Fruit fly (Drosophila melanogaster) whole organism, embryonic: ENCODE results near the gene Spase25.

Experiments used
- CG10147 ChIP-seq: fragments of 200-800 bp; sonication (Bioruptor generic); optimal IDR thresholded peaks from 2 replicates; lab custom pipeline; 2019; ENCODE audit warnings: missing biosample characterization, mild to moderate bottlenecking, missing genetic modification characterization, moderate library complexity
- CG12071 ChIP-seq: fragments of 200-800 bp; sonication (Bioruptor generic); optimal IDR thresholded peaks from 3 replicates; lab custom pipeline; 2018; ENCODE audit warnings: missing biosample characterization, mild to moderate bottlenecking, missing genetic modification characterization
- CG13287 ChIP-seq: fragments of 200-800 bp; sonication (Bioruptor generic); IDR thresholded peaks from 2 replicates; pipeline ENCODE4 v1.3.6; 2022; ENCODE audit warnings: missing biosample characterization, missing genetic modification characterization; ENCODE audit not compliant: partially characterized antibody
- CG1529 ChIP-seq: fragments of 200-800 bp; sonication (Bioruptor generic); optimal IDR thresholded peaks from 3 replicates; lab custom pipeline; 2018; ENCODE audit warnings: missing biosample characterization, missing genetic modification characterization
- CG1603 ChIP-seq: fragments of 200-800 bp; sonication (Bioruptor generic); optimal IDR thresholded peaks from 2 replicates; lab custom pipeline; 2019; ENCODE audit warnings: missing biosample characterization, mild to moderate bottlenecking, missing genetic modification characterization, moderate library complexity
- CG17186 ChIP-seq: fragments of 200-800 bp; sonication (Bioruptor generic); optimal IDR thresholded peaks from 3 replicates; lab custom pipeline; 2017; ENCODE audit warnings: missing biosample characterization, missing genetic modification reagents, missing genetic modification characterization
- CG17361 ChIP-seq: fragments of 200-800 bp; sonication (Bioruptor generic); IDR thresholded peaks from 3 replicates; pipeline ENCODE4 v1.3.6; 2022; ENCODE audit warnings: missing biosample characterization, missing genetic modification characterization
- CG18764 ChIP-seq: fragments of 200-800 bp; sonication (Bioruptor generic); optimal IDR thresholded peaks from 3 replicates; lab custom pipeline; 2016; ENCODE audit warnings: missing biosample characterization, missing genetic modification characterization
- CG2129 ChIP-seq: fragments of 200-800 bp; sonication (Bioruptor generic); IDR thresholded peaks from 2 replicates; pipeline ENCODE4 v1.3.6; 2022; ENCODE audit warnings: missing biosample characterization, missing genetic modification characterization; ENCODE audit not compliant: partially characterized antibody
- CG34422 ChIP-seq: fragments of 200-800 bp; sonication (Bioruptor generic); IDR thresholded peaks from 3 replicates; pipeline ENCODE4 v1.3.6; 2022; ENCODE audit warnings: missing biosample characterization, missing genetic modification characterization
- CG43689 ChIP-seq: fragments of 200-800 bp; sonication (Bioruptor generic); IDR thresholded peaks from 2 replicates; pipeline ENCODE4 v1.3.6; 2022; ENCODE audit warnings: missing biosample characterization, missing genetic modification characterization
- CG6765 ChIP-seq: fragments of 200-800 bp; sonication (Bioruptor generic); optimal IDR thresholded peaks from 3 replicates; lab custom pipeline; 2017; ENCODE audit warnings: missing biosample characterization, mild to moderate bottlenecking, missing genetic modification characterization
- CG7786 ChIP-seq: fragments of 200-800 bp; sonication (Bioruptor generic); optimal IDR thresholded peaks from 2 replicates; lab custom pipeline; 2016; ENCODE audit warnings: missing biosample characterization, missing genetic modification characterization
- CG8281 ChIP-seq: fragments of 200-800 bp; sonication (Bioruptor generic); optimal IDR thresholded peaks from 2 replicates; lab custom pipeline; 2018; ENCODE audit warnings: missing biosample characterization, mild to moderate bottlenecking, missing genetic modification characterization, moderate library complexity
- CTCF ChIP-seq: fragments of 200-800 bp; sonication (Bioruptor generic); optimal IDR thresholded peaks from 2 replicates; lab custom pipeline; 2017; ENCODE audit warnings: missing biosample characterization, mild to moderate bottlenecking, missing genetic modification characterization, moderate library complexity
- D19B ChIP-seq: fragments of 200-800 bp; sonication (Bioruptor generic); optimal IDR thresholded peaks from 2 replicates; lab custom pipeline; 2017; ENCODE audit warnings: missing biosample characterization, mild to moderate bottlenecking, missing genetic modification characterization
- Dfd ChIP-seq, 2 experiments: fragments of >200 bp; optimal IDR thresholded peaks; 2 replicates each; lab custom pipeline; 2017; ENCODE audit warnings: missing biosample characterization in 2 of 2, missing genetic modification characterization in 2 of 2
- Dp ChIP-seq: fragments of 200-800 bp; sonication (Bioruptor generic); optimal IDR thresholded peaks from 2 replicates; lab custom pipeline; 2018; ENCODE audit warnings: missing biosample characterization, mild to moderate bottlenecking, missing genetic modification characterization, moderate library complexity
- E2f2 ChIP-seq: fragments of 200-800 bp; sonication (Bioruptor generic); IDR thresholded peaks from 2 replicates; pipeline ENCODE4 v1.3.6; 2022; ENCODE audit warnings: missing biosample characterization, missing genetic modification characterization
- Med ChIP-seq: fragments of 200-800 bp; sonication (Bioruptor generic); peaks from one replicate; lab custom pipeline; 2016; ENCODE audit warnings: missing biosample characterization, missing genetic modification characterization, mild to moderate bottlenecking, inconsistent platforms, moderate library complexity
- Myb ChIP-seq: fragments of 200-800 bp; sonication (Bioruptor generic); optimal IDR thresholded peaks from 2 replicates; lab custom pipeline; 2016; ENCODE audit warnings: missing biosample characterization, missing genetic modification characterization
- Pdp1 ChIP-seq, 2 experiments: fragments of 200-800 bp; sonication (Bioruptor generic); optimal IDR thresholded peaks; 3 replicates each; lab custom pipeline; 2016; ENCODE audit warnings: missing biosample characterization in 2 of 2, missing genetic modification characterization in 2 of 2, mild to moderate bottlenecking in 1 of 2, moderate library complexity in 1 of 2
- Ptx1 ChIP-seq: fragments of 200-800 bp; sonication (Bioruptor generic); IDR thresholded peaks from 2 replicates; pipeline ENCODE4 v1.3.6; 2022; ENCODE audit warnings: missing biosample characterization, missing genetic modification characterization
- Taf1 ChIP-seq: fragments of 200-800 bp; sonication (Bioruptor generic); IDR thresholded peaks from 2 replicates; pipeline ENCODE4 v1.3.6; 2022; ENCODE audit warnings: missing biosample characterization, missing genetic modification characterization
- Vsx1 ChIP-seq: fragments of 200-800 bp; sonication (Bioruptor generic); optimal IDR thresholded peaks from 2 replicates; lab custom pipeline; 2017; ENCODE audit warnings: missing biosample characterization, mild to moderate bottlenecking, missing genetic modification characterization, missing genetic modification reagents
- ab ChIP-seq: fragments of 200-800 bp; sonication (Bioruptor generic); optimal IDR thresholded peaks from 2 replicates; lab custom pipeline; 2016; ENCODE audit warnings: missing biosample characterization, missing genetic modification characterization
- ac ChIP-seq: fragments of 200-800 bp; sonication (Bioruptor generic); optimal IDR thresholded peaks from 3 replicates; lab custom pipeline; 2017; ENCODE audit warnings: missing biosample characterization, mild to moderate bottlenecking, missing genetic modification characterization
- amos ChIP-seq: fragments of 200-800 bp; sonication (Bioruptor generic); IDR thresholded peaks from 2 replicates; pipeline ENCODE4 v1.3.6; 2022; ENCODE audit warnings: missing biosample characterization, missing genetic modification characterization; ENCODE audit not compliant: partially characterized antibody
- bbx ChIP-seq: fragments of 200-800 bp; sonication (Bioruptor generic); IDR thresholded peaks from 2 replicates; pipeline ENCODE4 v1.3.6; 2022; ENCODE audit warnings: missing biosample characterization, missing genetic modification characterization; ENCODE audit not compliant: partially characterized antibody
- bowl ChIP-seq: fragments of 200-800 bp; sonication (Bioruptor generic); IDR thresholded peaks from 2 replicates; pipeline ENCODE4 v1.3.6; 2022; ENCODE audit warnings: missing biosample characterization, missing genetic modification characterization
- btn ChIP-seq: fragments of 200-800 bp; sonication (Bioruptor generic); optimal IDR thresholded peaks from 2 replicates; lab custom pipeline; 2016; ENCODE audit warnings: missing biosample characterization, missing genetic modification characterization
- dysf ChIP-seq: fragments of 200-800 bp; sonication (Bioruptor generic); IDR thresholded peaks from 3 replicates; pipeline ENCODE4 v1.3.6; 2022; ENCODE audit warnings: missing biosample characterization, missing genetic modification characterization
- emc ChIP-seq: fragments of 200-800 bp; sonication (Bioruptor generic); optimal IDR thresholded peaks from 2 replicates; lab custom pipeline; 2016; ENCODE audit warnings: missing biosample characterization, missing genetic modification characterization
- grn ChIP-seq: fragments of 200-800 bp; sonication (Bioruptor generic); optimal IDR thresholded peaks from 3 replicates; lab custom pipeline; 2017; ENCODE audit warnings: missing biosample characterization, missing genetic modification characterization
- jing ChIP-seq: fragments of 200-800 bp; sonication (Bioruptor generic); optimal IDR thresholded peaks from 2 replicates; lab custom pipeline; 2018; ENCODE audit warnings: missing biosample characterization, mild to moderate bottlenecking, missing genetic modification characterization
- pzg ChIP-seq: fragments of 200-800 bp; sonication (Bioruptor generic); optimal IDR thresholded peaks from 3 replicates; lab custom pipeline; 2018; ENCODE audit warnings: missing biosample characterization, mild to moderate bottlenecking, missing genetic modification characterization, moderate library complexity
- stwl ChIP-seq: fragments of 200-800 bp; sonication (Bioruptor generic); optimal IDR thresholded peaks from 3 replicates; lab custom pipeline; 2018; ENCODE audit warnings: missing biosample characterization, mild to moderate bottlenecking, missing genetic modification characterization, moderate library complexity
- tap ChIP-seq: fragments of 200-800 bp; optimal IDR thresholded peaks from 3 replicates; lab custom pipeline; 2019; ENCODE audit warnings: missing biosample characterization, mild to moderate bottlenecking, missing genetic modification characterization, moderate library complexity
- toy ChIP-seq: fragments of 200-800 bp; sonication (Bioruptor generic); IDR thresholded peaks from 2 replicates; pipeline ENCODE4 v1.3.6; 2022; ENCODE audit warnings: missing biosample characterization, missing genetic modification characterization

The Spase25 gene

DNA sequence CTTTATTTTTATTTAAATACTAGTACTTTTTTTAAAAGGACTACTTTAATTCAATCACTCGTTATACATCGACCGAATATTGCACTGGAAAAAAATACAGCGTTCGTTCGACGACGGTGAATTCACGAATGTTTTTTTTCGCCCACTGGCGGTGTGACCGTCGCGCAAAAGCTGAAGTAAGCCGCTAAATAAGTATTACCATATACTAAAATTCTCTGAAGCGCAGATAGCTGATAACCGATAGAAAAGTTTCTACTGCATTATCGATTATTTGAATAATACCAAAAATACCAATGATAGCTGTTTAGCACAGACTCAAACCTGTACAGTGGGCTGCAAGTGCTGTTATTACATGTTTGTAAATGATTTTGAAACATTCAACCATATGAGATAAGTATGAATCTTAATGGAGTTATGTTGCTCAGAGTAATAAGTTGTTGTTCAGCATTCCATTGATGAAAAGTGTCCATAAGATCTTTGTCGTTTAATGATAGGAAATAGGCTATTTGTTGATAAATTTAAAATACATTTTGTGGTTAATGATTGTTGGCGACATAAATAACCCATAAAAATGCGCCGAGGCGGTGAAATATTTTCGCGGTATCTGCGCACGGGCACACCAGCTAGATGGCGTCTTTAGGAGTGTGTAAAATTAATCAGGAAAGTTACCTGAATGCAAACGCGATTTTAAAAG, 30.7 kb upstream of the Spase25 start, which contains the start of the genes Evi5 and HP5 (continued):
- TF ChIP-seq dysf (GFP tag; lab: Robert Waterston, UW) (peak; percentile 65; the same call in 2 of the 3 replicates), CTCF (peak; percentile 90)
- TF ChIP-seq, all 482 proteins: peak for 249

DNA sequence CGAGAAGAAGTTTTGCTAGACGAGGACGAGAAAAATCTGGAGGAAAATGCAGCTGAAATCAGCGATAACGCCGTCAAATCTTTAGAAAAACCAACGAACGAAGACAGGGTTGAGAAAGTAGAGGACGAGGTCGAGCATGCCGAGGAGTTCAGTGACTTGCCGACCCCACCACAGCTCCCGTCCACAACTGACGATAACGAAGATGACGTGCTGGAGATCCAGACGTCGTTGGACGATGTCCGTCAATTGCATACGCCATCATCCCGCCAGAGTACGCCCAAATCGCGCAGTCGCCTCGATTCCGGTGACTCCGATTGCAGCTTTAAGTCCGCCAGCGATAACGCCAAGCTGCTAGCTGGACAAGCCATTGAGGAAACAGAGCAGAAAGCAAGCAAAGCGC, 27.9 kb upstream of the Spase25 start:
- TF ChIP-seq CG10147 (GFP tag; lab: Kevin White, UChicago) = no peak

DNA sequence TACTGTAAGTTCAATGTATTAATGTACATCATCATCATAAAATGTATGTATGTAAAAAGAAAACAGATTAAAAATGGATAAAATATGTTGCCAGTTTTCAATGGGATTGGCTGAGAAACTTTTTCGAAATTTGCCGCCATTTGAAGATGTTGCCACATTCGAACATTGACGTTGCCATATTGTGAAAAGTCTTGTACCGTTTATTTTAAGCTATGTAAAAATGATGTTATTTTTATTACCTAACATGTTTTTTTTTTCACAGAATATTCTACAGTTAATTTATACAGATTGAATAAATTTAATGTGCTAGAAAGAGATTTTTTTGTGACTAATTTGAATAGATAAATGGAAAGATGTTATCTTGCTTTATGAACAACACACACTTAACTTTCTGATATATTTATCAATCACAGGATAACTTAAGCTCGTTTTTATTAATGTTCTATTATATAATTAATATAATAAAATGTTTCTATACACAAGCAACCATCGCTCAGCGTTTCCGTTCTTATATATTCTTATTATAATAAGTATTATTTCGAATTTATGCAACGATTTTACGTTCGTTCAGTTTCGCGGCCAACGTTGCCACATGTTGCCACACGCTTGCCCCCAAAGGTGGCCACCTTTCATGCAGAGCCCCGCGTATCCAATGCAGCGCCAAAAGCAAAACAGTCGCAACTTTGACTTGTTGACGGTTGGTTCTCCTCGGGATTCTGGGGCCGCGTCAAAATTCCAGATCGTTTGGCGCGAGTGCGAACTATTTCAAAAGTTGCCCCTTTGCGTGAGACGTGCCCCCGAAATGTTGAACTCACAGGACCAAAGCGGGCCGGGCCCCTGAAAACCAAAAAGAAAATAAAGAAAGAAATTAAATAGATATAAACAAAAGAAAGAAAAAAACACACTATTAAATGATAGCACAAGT, 25.9 kb upstream of the Spase25 start, which contains the start of gene CG43155:
CG43155 (plus strand) TSS at position 875 of the 925 bp plus-strand sequence.
- TF ChIP-seq Taf1 (GFP tag; lab: Robert Waterston, UW) (no peak), stwl (tag; lab: Kevin White, UChicago) (peak; percentile 14), emc (GFP tag; lab: Kevin White, UChicago) (no peak), E2f2 (peak; percentile 72), CG34422 (GFP tag; lab: Robert Waterston, UW) (0 out of 3 replicates have a peak, but pooled peaks have one; percentile 20), CG43689 (GFP tag; lab: Robert Waterston, UW) (no peak), CG7786 (GFP tag; lab: Kevin White, UChicago) (no peak), D19B (no peak), toy (no peak), CG2129 (no peak), CTCF (peak; percentile 57), Dp (GFP tag; lab: Kevin White, UChicago) (peak; percentile 70), jing (GFP tag; lab: Kevin White, UChicago) (no peak), CG17361 (GFP tag; lab: Robert Waterston, UW) (no peak), ac (GFP tag; lab: Kevin White, UChicago) (no peak), CG13287 (peak; percentile 42; the same call in 1 of the 2 replicates), CG8281 (tag; lab: Kevin White, UChicago) (no peak), grn (GFP tag; lab: Kevin White, UChicago) (no peak), CG6765 (GFP tag; lab: Kevin White, UChicago) (no peak), Vsx1 (GFP tag; lab: Kevin White, UChicago) (no peak), bbx (GFP tag; lab: Robert Waterston, UW) (peak; percentile 14; the same call in 1 of the 2 replicates), Ptx1 (no peak), CG12071 (no peak), Med (GFP tag; lab: Kevin White, UChicago) (peak; percentile 63), pzg (GFP tag; lab: Kevin White, UChicago) (peak; percentile 20), CG1529 (GFP tag; lab: Kevin White, UChicago) (no peak), bowl (no peak), CG17186 (no peak), Pdp1 (GFP tag; optimal IDR thresholded peaks at IDR 0.05; lab: Kevin White, UChicago) (peak in 1 of 2 experiments; percentile 51), Dfd (GFP tag; optimal IDR thresholded peaks at IDR 0.05; lab: Kevin White, UChicago) (no peak), Myb (GFP tag; lab: Kevin White, UChicago) (peak; percentile 34), CG18764 (GFP tag; lab: Kevin White, UChicago) (no peak), btn (no peak), ab (no peak), CG1603 (peak; percentile 10), tap (tag; lab: Kevin White, UChicago) (no peak), amos (GFP tag; lab: Robert Waterston, UW) (0 out of 2 replicates have a peak, but pooled peaks have one; percentile 9)
